Fruit fly (Drosophila melanogaster) whole organism, adult: Measurements from ENCODE around the gene APP-BP1.

ENCODE experiments used
- CG11617 ChIP-seq: fragments of 200-800 bp; sonication (Bioruptor generic); optimal IDR thresholded peaks from 2 replicates; lab custom pipeline; 2017; ENCODE audit warnings: mild to moderate bottlenecking, missing biosample characterization, missing genetic modification reagents, missing genetic modification characterization
- CG12768 ChIP-seq: fragments of 200-800 bp; sonication (Bioruptor generic); optimal IDR thresholded peaks from 2 replicates; lab custom pipeline; 2017; ENCODE audit warnings: missing biosample characterization, missing genetic modification characterization, mild to moderate bottlenecking, moderate library complexity, missing genetic modification reagents
- CG14711 ChIP-seq: fragments of 200-800 bp; sonication (Bioruptor generic); optimal IDR thresholded peaks from 2 replicates; lab custom pipeline; 2018; ENCODE audit warnings: missing biosample characterization, mild to moderate bottlenecking, missing genetic modification characterization, moderate library complexity
- CG1620 ChIP-seq: fragments of 200-800 bp; sonication (Bioruptor generic); optimal IDR thresholded peaks from 2 replicates; lab custom pipeline; 2016; ENCODE audit warnings: missing biosample characterization, missing genetic modification characterization
- CG33017 ChIP-seq: fragments of 200-800 bp; sonication (Bioruptor generic); optimal IDR thresholded peaks from 2 replicates; lab custom pipeline; 2018; ENCODE audit warnings: missing biosample characterization, mild to moderate bottlenecking, missing genetic modification characterization, moderate library complexity
- CG5204 ChIP-seq: fragments of 200-800 bp; sonication (Bioruptor generic); optimal IDR thresholded peaks from 2 replicates; lab custom pipeline; 2016; ENCODE audit warnings: missing biosample characterization, missing genetic modification characterization
- CG7045 ChIP-seq: fragments of 200-800 bp; sonication (Bioruptor generic); optimal IDR thresholded peaks from 2 replicates; lab custom pipeline; 2017; ENCODE audit warnings: missing biosample characterization, mild to moderate bottlenecking, missing genetic modification characterization
- CG7101 ChIP-seq: fragments of 200-800 bp; sonication (Bioruptor generic); optimal IDR thresholded peaks from 2 replicates; lab custom pipeline; 2018; ENCODE audit warnings: missing biosample characterization, mild to moderate bottlenecking, missing genetic modification characterization, moderate library complexity
- Clk ChIP-seq: fragments of 200-800 bp; sonication (Bioruptor generic); optimal IDR thresholded peaks from 2 replicates; lab custom pipeline; 2017; ENCODE audit warnings: missing biosample characterization, missing genetic modification characterization
- Crg-1 ChIP-seq: fragments of 200-800 bp; sonication (Bioruptor generic); optimal IDR thresholded peaks from 2 replicates; lab custom pipeline; 2016; ENCODE audit warnings: missing biosample characterization, missing genetic modification characterization
- Hr96 ChIP-seq: fragments of 200-800 bp; sonication (Bioruptor generic); optimal IDR thresholded peaks from 2 replicates; lab custom pipeline; 2016; ENCODE audit warnings: missing biosample characterization, missing genetic modification characterization
- Mnt ChIP-seq: fragments of 200-800 bp; sonication (Bioruptor generic); optimal IDR thresholded peaks from 2 replicates; lab custom pipeline; 2016; ENCODE audit warnings: missing biosample characterization, mild to moderate bottlenecking, missing genetic modification characterization
- bab1 ChIP-seq: fragments of 200-800 bp; sonication (Bioruptor generic); optimal IDR thresholded peaks from 3 replicates; lab custom pipeline; 2019; ENCODE audit warnings: missing biosample characterization, mild to moderate bottlenecking, missing genetic modification characterization, moderate library complexity
- cic ChIP-seq: fragments of 200-800 bp; sonication (Bioruptor generic); optimal IDR thresholded peaks from 2 replicates; lab custom pipeline; 2017; ENCODE audit warnings: missing biosample characterization, mild to moderate bottlenecking, missing genetic modification characterization, moderate library complexity
- cnc ChIP-seq, 2 experiments: fragments of >200 bp; optimal IDR thresholded peaks; 2 replicates each; lab custom pipeline; 2017
- kay ChIP-seq: fragments of 200-800 bp; sonication (Bioruptor generic); peaks from one replicate; lab custom pipeline; 2016; ENCODE audit warnings: missing biosample characterization, missing genetic modification characterization, borderline replicate concordance
- ovo ChIP-seq: fragments of 200-800 bp; sonication (Bioruptor generic); optimal IDR thresholded peaks from 2 replicates; lab custom pipeline; 2016; ENCODE audit warnings: missing biosample characterization, missing genetic modification characterization
- pad ChIP-seq: fragments of 200-800 bp; sonication (Bioruptor generic); optimal IDR thresholded peaks from 3 replicates; lab custom pipeline; 2017; ENCODE audit warnings: missing biosample characterization, missing genetic modification characterization, mild to moderate bottlenecking, moderate library complexity, missing genetic modification reagents
- tj ChIP-seq: fragments of 200-800 bp; sonication (Bioruptor generic); optimal IDR thresholded peaks from 3 replicates; lab custom pipeline; 2017; ENCODE audit warnings: missing biosample characterization, mild to moderate bottlenecking, missing genetic modification characterization, moderate library complexity
- toe ChIP-seq: fragments of 200-800 bp; sonication (Bioruptor generic); optimal IDR thresholded peaks from 2 replicates; lab custom pipeline; 2016; ENCODE audit warnings: missing biosample characterization, missing genetic modification characterization

Gene APP-BP1

DNA sequence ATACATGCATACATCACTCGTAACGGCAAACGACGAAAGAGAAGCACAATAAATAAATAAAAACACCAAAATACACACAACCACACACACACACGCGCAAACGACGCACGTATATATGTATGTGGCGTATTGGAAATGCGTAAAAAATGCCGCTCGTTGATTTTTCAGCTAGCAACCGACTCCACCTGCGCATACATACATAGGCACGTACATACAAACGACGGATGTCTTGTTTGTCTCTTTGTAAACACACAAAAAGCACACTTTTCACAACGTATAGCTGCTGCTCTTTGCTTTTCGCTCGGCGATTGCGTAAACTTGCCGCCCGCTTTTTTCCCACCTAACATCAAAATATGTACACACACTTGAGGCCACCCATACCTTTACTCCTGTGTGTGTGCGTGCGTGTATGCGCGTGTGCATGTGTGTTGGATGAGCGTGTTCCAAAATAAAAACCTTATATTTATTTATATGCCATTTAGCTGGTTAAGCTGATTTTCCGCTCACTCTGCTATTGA lies 21.7 kb downstream of the APP-BP1 start:
- no peak for TF ChIP-seq CG33017 (tag; lab: Kevin White, UChicago)
- TF ChIP-seq ovo = peak; percentile 47

DNA sequence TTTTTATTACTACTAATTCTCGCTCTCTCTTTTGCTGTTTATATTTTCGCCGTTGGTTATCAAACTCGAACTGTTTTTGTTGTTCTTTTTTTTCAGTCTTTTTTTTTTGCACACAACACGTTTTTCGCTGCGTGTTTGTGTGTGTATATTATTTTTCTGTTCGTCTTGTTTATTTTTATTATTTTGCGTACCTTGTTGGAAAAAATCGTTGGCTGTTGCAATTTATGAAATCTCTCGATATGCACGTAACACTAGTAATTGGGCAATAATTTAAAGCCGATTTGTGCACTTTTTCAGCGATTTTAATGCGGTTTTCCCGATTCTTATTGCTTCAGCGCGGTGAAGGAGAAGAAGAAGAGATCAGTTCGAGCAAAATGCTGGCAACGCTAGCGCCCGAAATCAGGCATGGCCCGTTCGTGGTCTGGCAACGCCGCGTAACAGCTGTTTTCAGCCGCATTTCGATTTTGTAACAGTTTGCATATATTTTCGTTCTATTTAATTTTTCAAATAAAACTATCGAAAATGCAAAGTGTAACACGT lies 22.3 kb downstream of the APP-BP1 start, which contains the start of the genes FoxK and mRpL2:
Gene FoxK, minus strand, starts transcription at position 365 of the 540 bp plus-strand sequence.
Gene mRpL2, plus strand, starts transcription at position 429 of the 540 bp plus-strand sequence.
- TF ChIP-seq CG12768 (GFP tag; lab: Kevin White, UChicago) (peak; percentile 85), ovo (peak; percentile 9), CG33017 (tag; lab: Kevin White, UChicago) (peak; percentile 72), CG5204 (GFP tag; lab: Kevin White, UChicago) (no peak), cic (peak; percentile 93), tj (GFP tag; lab: Kevin White, UChicago) (peak; percentile 88), pad (no peak), Hr96 (GFP tag; lab: Kevin White, UChicago) (peak; percentile 57), CG14711 (peak; percentile 51), cnc (optimal IDR thresholded peaks at IDR 0.05; lab: Kevin White, UChicago) (no peak), CG11617 (GFP tag; lab: Kevin White, UChicago) (peak; percentile 89), Crg-1 (GFP tag; lab: Kevin White, UChicago) (peak; percentile 15), Clk (peak; percentile 7), Mnt (peak; percentile 91), toe (peak; percentile 58), kay (GFP tag; lab: Kevin White, UChicago) (peak; percentile 98), CG1620 (GFP tag; lab: Kevin White, UChicago) (peak; percentile 64), CG7045 (GFP tag; lab: Kevin White, UChicago) (peak; percentile 71), CG7101 (tag; lab: Kevin White, UChicago) (peak; percentile 7), bab1 (peak; percentile 31)

DNA sequence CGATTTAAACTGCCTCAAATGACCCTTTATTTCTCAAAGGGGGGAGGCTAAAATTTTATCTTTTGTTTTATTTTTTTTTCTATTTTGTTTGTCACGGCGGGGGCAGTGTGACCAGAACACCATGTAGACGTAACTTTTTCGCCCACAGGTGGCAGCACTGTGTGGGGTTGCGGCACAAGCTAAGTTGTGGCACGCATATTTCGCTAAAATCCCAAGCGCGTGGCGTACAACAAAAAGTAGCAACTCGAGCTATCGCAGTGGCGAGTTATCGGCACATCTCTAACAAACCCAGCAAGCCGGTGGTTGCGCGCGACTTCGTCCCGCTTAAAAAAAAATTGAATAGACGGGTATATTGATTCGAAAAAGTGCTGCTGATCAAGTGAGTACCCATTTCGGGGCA lies 24.9 kb downstream of the APP-BP1 start, which contains the start of the genes Ufd1 and NaPi-III:
Gene Ufd1, minus strand, starts transcription at position 129 of the 400 bp plus-strand sequence.
Gene NaPi-III, plus strand, starts transcription at position 261 of the 400 bp plus-strand sequence.
- TF ChIP-seq CG7045 (GFP tag; lab: Kevin White, UChicago) (no peak), CG7101 (tag; lab: Kevin White, UChicago) (peak; percentile 45), CG1620 (GFP tag; lab: Kevin White, UChicago) (peak; percentile 51), Hr96 (GFP tag; lab: Kevin White, UChicago) (peak; percentile 24), cnc (optimal IDR thresholded peaks at IDR 0.05; lab: Kevin White, UChicago) (peak in 1 of 2 experiments; percentile 21), Mnt (peak; percentile 73), cic (peak; percentile 73), CG11617 (GFP tag; lab: Kevin White, UChicago) (peak; percentile 47), CG5204 (GFP tag; lab: Kevin White, UChicago) (no peak), tj (GFP tag; lab: Kevin White, UChicago) (peak; percentile 26), bab1 (peak; percentile 71)

DNA sequence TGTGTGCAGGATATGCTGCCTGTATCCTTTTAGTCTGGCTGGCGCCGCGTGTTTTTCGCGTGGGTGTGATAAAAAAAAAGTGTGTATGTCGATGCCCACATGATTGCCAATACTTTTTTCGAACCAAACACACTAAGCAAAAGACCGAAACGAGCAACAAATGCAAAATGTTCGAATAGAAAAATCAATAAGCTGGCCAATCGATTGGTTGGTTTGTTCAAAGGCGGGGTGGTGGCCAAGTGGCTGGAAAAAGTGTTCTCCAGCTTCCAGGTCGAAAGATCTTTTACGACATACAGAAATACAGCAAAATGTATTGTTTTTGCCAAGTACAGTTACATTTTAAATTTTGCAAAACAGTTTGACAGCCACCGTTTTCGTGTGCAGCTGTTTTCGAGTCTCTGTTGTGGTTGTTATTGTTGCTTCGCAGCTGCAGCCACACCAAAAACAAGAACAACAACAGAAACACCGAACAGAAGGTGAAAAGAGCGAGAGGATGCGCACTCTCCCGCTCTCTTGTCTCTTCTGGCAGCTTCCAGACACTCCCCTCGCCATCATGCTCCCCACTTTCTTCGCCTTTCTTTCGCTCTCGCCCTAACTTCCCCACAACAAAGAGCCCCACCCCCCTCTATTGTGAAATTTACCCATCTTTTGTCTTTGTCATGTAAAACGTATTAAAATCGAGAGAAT lies 25.5 kb downstream of the APP-BP1 start:
- no peak for TF ChIP-seq kay (GFP tag; lab: Kevin White, UChicago)
- no peak for TF ChIP-seq CG11617 (GFP tag; lab: Kevin White, UChicago)
- TF ChIP-seq ovo = peak; percentile 24
- peak; percentile 67 for TF ChIP-seq pad
- no peak for TF ChIP-seq toe
- no peak for TF ChIP-seq Mnt
- no peak for TF ChIP-seq CG7045 (GFP tag; lab: Kevin White, UChicago)
- no peak for TF ChIP-seq Clk
- TF ChIP-seq CG5204 (GFP tag; lab: Kevin White, UChicago) = no peak

DNA sequence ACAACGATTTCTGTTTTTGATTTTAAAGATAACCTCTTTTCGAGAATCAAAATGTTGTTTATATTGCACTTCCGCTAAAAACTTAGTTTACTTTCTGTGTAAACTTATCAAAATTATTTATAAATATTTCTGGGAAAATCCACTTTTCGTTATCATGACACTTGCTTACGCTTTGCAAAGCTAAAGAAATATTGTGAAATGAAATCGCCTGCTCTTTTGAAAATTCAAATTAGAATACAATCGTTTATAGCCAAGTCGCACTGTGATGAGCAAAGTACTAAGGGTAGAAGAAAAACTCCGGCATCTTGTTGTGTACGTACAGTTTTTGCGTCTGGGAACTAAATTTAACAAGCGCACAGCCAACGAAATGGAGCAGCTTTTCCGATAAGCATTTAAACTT lies 26.2 kb downstream of the APP-BP1 start:
- TF ChIP-seq CG11617 (GFP tag; lab: Kevin White, UChicago) (no peak), kay (GFP tag; lab: Kevin White, UChicago) (no peak), CG33017 (tag; lab: Kevin White, UChicago) (no peak), Mnt (no peak), Clk (no peak), CG1620 (GFP tag; lab: Kevin White, UChicago) (no peak), CG5204 (GFP tag; lab: Kevin White, UChicago) (no peak), CG14711 (no peak), Hr96 (GFP tag; lab: Kevin White, UChicago) (no peak), bab1 (no peak), cnc (optimal IDR thresholded peaks at IDR 0.05; lab: Kevin White, UChicago) (no peak), CG12768 (GFP tag; lab: Kevin White, UChicago) (no peak), tj (GFP tag; lab: Kevin White, UChicago) (no peak), pad (no peak)

DNA sequence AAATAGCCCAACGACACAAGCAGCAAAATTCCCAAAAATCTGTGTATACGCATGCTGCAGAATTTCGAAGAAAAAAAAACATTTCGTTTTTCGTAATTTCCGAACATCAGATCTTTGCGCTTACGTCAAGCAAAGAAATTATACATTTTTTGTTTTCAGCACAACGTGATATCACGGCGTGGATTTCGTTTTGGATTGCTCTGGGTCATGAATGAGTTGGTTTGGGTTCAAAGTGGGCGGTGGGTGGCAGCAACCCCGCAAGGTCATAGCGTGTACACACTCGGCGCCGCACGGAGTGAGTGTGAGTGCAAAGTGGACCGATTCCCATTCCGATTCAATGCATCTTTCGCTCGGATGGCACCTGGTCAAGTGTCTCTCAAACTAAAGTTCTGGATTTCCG lies 26.6 kb downstream of the APP-BP1 start:
- TF ChIP-seq Crg-1 (GFP tag; lab: Kevin White, UChicago) (no peak), CG1620 (GFP tag; lab: Kevin White, UChicago) (no peak), cnc (optimal IDR thresholded peaks at IDR 0.05; lab: Kevin White, UChicago) (no peak), toe (no peak), Mnt (no peak), Clk (no peak)
